Fruit fly (Drosophila melanogaster): Measurements from ENCODE around the gene eIF4H2.

Gene eIF4H2

dm6 chr3R:30770069-30770633 lies 44.3 kb downstream of the eIF4H2 start:
- no peak for TF ChIP-seq Rel (GFP tag; optimal IDR thresholded peaks at IDR 0.05)
- TF ChIP-seq Rel (tag; optimal IDR thresholded peaks at IDR 0.05) = no peak
- TF ChIP-seq woc (GFP tag; optimal IDR thresholded peaks at IDR 0.05) = no peak
- TF ChIP-seq fru (GFP tag; optimal IDR thresholded peaks at IDR 0.05) = no peak
- no peak for TF ChIP-seq Hr78 (GFP tag; optimal IDR thresholded peaks at IDR 0.05)
- TF ChIP-seq dmrt93B (GFP tag; optimal IDR thresholded peaks at IDR 0.05) = no peak
- no peak for TF ChIP-seq Mio (GFP tag; optimal IDR thresholded peaks at IDR 0.05)
- no peak for TF ChIP-seq brk (GFP tag; optimal IDR thresholded peaks at IDR 0.05)
- TF ChIP-seq OdsH (GFP tag; optimal IDR thresholded peaks at IDR 0.05) = no peak

dm6 chr3R:30770709-30771108 lies 44.8 kb downstream of the eIF4H2 start:
- no peak for TF ChIP-seq psq (GFP tag; optimal IDR thresholded peaks at IDR 0.05)
- no peak for TF ChIP-seq Hr83 (GFP tag; optimal IDR thresholded peaks at IDR 0.05; ENCODE audit: poor library complexity, severe bottlenecking)
- no peak for TF ChIP-seq Dif (GFP tag; optimal IDR thresholded peaks at IDR 0.05; ENCODE audit: partially characterized antibody)
- TF ChIP-seq dl (GFP tag; optimal IDR thresholded peaks at IDR 0.05; ENCODE audit: insufficient read depth in 1 of 2, partially characterized antibody in 2 of 2) = no peak
- TF ChIP-seq Sp1 (GFP tag; optimal IDR thresholded peaks at IDR 0.05) = no peak
- no peak for TF ChIP-seq Vsx2 (GFP tag; optimal IDR thresholded peaks at IDR 0.05; ENCODE audit: partially characterized antibody)
- no peak for TF ChIP-seq N (GFP tag; optimal IDR thresholded peaks at IDR 0.05)
- no peak for TF ChIP-seq usp (GFP tag; optimal IDR thresholded peaks at IDR 0.05)
- TF ChIP-seq HLH106 (tag; optimal IDR thresholded peaks at IDR 0.05) = no peak
- TF ChIP-seq woc (GFP tag; optimal IDR thresholded peaks at IDR 0.05) = no peak
- TF ChIP-seq dsf (GFP tag; optimal IDR thresholded peaks at IDR 0.05; ENCODE audit: borderline replicate concordance) = no peak
- no peak for TF ChIP-seq Mio (GFP tag; optimal IDR thresholded peaks at IDR 0.05)
- no peak for TF ChIP-seq Dfd (GFP tag; optimal IDR thresholded peaks at IDR 0.05)
- TF ChIP-seq GATAd (GFP tag; optimal IDR thresholded peaks at IDR 0.05) = no peak

DNA sequence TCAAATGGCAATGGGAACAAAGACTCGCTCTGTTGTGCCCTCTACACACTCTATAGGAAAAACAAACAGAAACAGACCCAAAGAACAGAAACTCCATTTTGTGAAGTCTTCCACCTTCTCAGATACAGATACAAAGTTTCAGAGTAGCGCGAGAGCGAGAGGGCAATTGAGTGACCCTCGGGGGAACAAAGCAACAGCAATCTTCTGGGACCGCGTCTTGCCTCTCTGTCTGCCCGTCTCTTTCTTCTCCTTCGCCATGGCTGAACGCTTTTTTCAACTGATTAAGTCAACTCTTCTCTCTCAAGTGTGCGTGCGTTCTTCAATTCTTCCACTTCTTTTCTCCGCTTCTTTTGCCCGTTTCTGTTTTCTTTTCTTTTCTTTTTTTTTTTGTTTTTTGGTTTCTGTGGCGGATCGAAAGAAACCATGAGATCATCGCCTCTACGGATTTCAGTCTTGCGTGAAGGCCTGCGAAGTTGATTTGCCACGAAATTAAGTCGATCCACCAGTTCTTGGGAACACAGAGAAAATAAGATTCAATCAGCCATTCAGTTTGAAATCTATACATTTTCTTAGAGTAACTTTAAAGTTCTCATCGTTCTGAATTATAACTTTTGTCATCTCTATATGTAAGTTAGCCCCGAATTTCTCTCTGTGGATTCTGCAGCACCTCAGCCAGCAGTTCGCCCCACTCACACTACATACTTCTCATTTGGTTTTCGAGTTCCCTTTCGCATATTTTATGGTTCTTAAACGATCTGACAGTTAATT lies 47.1 kb downstream of the eIF4H2 start:
- peak; percentile 57 for TF ChIP-seq psq (GFP tag; optimal IDR thresholded peaks at IDR 0.05)
- TF ChIP-seq HLH106 (tag; optimal IDR thresholded peaks at IDR 0.05) = peak; percentile 33
- peak; percentile 3 for TF ChIP-seq fru (GFP tag; optimal IDR thresholded peaks at IDR 0.05)
- no peak for TF ChIP-seq dmrt93B (GFP tag; optimal IDR thresholded peaks at IDR 0.05)
- no peak for TF ChIP-seq usp (GFP tag; optimal IDR thresholded peaks at IDR 0.05)
- TF ChIP-seq pan (optimal IDR thresholded peaks at IDR 0.05) = no peak
- TF ChIP-seq foxo (GFP tag; optimal IDR thresholded peaks at IDR 0.05) = peak in 1 of 2 experiments; percentile 16
- peak; percentile 17 for TF ChIP-seq h (GFP tag; optimal IDR thresholded peaks at IDR 0.05)

DNA sequence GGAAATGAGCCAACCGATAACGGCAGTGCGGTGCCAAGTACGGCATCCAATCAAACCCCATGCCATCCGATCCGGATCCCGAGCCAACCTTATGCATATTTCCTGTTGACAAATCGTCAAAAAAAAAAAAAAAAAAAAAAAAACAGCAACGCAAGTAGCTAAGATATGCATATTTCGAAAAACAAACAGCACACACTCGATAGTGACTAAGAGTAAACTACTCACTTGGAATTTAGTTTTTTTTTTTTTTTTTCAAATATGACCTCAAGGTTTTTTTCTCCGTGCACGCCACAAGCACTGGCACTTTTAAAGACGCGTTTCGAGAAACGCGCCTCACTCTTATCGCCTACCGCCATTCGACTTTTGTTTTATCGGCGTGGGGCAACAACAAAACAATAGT lies 49.4 kb downstream of the eIF4H2 start:
- TF ChIP-seq Sp1 (GFP tag; optimal IDR thresholded peaks at IDR 0.05) (no peak), CG9705 (GFP tag; optimal IDR thresholded peaks at IDR 0.05) (no peak), rgr (GFP tag; optimal IDR thresholded peaks at IDR 0.05) (peak; percentile 5)

DNA sequence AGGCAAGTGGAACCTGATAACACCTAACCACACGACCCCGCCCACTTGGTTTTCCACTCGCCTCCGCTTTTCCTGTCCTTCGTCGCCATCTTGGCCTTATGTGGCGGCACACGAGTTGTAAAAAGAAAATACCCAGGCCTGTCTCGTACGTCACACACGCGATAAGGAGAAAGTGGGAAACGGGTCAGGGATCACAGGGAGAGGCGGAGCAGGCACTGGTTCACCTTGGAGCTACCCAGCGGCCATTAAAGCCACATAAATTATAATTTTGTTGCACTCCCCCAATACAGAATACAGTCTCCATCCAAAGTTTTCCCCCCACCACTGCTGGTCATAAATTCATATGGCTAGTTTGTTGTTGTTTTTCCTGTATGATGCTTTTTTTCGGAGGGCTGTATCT lies 50.0 kb downstream of the eIF4H2 start:
- no peak for TF ChIP-seq sage (GFP tag; optimal IDR thresholded peaks at IDR 0.05)

Data from whole organism, wandering third instar larva.